Worm (Caenorhabditis elegans) whole organism, late embryonic: ENCODE results near the gene nhr-38.

Source experiments
- C38D4.7 ChIP-seq: fragments of 200-800 bp; sonication (Bioruptor generic); optimal IDR thresholded peaks from 2 replicates; lab custom pipeline; 2018; ENCODE audit warnings: mild to moderate bottlenecking, missing genetic modification characterization, moderate library complexity, missing compliant biosample characterization
- F13H6.1 ChIP-seq: sonication (generic microtip); optimal IDR thresholded peaks from 2 replicates; lab custom pipeline; 2016; ENCODE audit warnings: missing genetic modification characterization, missing compliant biosample characterization
- K02D7.2 ChIP-seq: sonication (generic microtip); optimal IDR thresholded peaks from 2 replicates; lab custom pipeline; 2017; ENCODE audit warnings: mild to moderate bottlenecking, missing genetic modification characterization, missing compliant biosample characterization
- ahr-1 ChIP-seq: sonication (generic microtip); optimal IDR thresholded peaks from 2 replicates; lab custom pipeline; 2016; ENCODE audit warnings: missing genetic modification characterization, missing compliant biosample characterization
- ama-1 ChIP-seq: fragments of 150-350 bp; optimal IDR thresholded peaks from 2 replicates; lab custom pipeline; 2014
- ceh-14 ChIP-seq: sonication (generic microtip); optimal IDR thresholded peaks from 2 replicates; lab custom pipeline; 2016; ENCODE audit warnings: missing genotype, missing genetic modification characterization, missing compliant biosample characterization
- ceh-18 ChIP-seq: sonication (generic microtip); optimal IDR thresholded peaks from 2 replicates; lab custom pipeline; 2016; ENCODE audit warnings: missing genetic modification characterization, missing compliant biosample characterization
- ceh-19 ChIP-seq: fragments of 200-800 bp; sonication (Bioruptor generic); optimal IDR thresholded peaks from 2 replicates; lab custom pipeline; 2018; ENCODE audit warnings: mild to moderate bottlenecking, missing genetic modification characterization, missing compliant biosample characterization
- ceh-2 ChIP-seq: sonication (generic microtip); optimal IDR thresholded peaks from 2 replicates; lab custom pipeline; 2016; ENCODE audit warnings: missing genotype, missing genetic modification characterization, missing compliant biosample characterization
- ceh-22 ChIP-seq: sonication (generic microtip); optimal IDR thresholded peaks from 2 replicates; lab custom pipeline; 2017; ENCODE audit warnings: missing biosample characterization, missing genetic modification characterization
- ceh-31 ChIP-seq: sonication (generic microtip); optimal IDR thresholded peaks from 2 replicates; lab custom pipeline; 2016; ENCODE audit warnings: missing genetic modification characterization, missing compliant biosample characterization
- ceh-34 ChIP-seq: sonication (generic microtip); optimal IDR thresholded peaks from 2 replicates; lab custom pipeline; 2016; ENCODE audit warnings: mild to moderate bottlenecking, missing genetic modification characterization, missing compliant biosample characterization
- che-1 ChIP-seq: sonication (generic microtip); optimal IDR thresholded peaks from 2 replicates; lab custom pipeline; 2016; ENCODE audit warnings: mild to moderate bottlenecking, missing genetic modification characterization, missing compliant biosample characterization
- dmd-4 ChIP-seq: sonication (generic microtip); optimal IDR thresholded peaks from 2 replicates; lab custom pipeline; 2016; ENCODE audit warnings: borderline replicate concordance, missing genetic modification characterization, missing compliant biosample characterization
- dve-1 ChIP-seq: sonication (generic microtip); optimal IDR thresholded peaks from 2 replicates; lab custom pipeline; 2017; ENCODE audit warnings: antibody characterized with exemption, mild to moderate bottlenecking, missing genetic modification characterization, missing compliant biosample characterization
- elt-2 ChIP-seq: sonication (generic microtip); optimal IDR thresholded peaks from 2 replicates; lab custom pipeline; 2016; ENCODE audit warnings: missing genetic modification reagents, missing genetic modification characterization, missing compliant biosample characterization
- eyg-1 ChIP-seq: sonication (generic microtip); optimal IDR thresholded peaks from 2 replicates; lab custom pipeline; 2016; ENCODE audit warnings: missing genotype, missing genetic modification characterization, missing compliant biosample characterization
- fax-1 ChIP-seq: sonication (generic microtip); optimal IDR thresholded peaks from 2 replicates; lab custom pipeline; 2016; ENCODE audit warnings: missing genotype, missing genetic modification characterization, missing compliant biosample characterization
- fkh-10 ChIP-seq: fragments of 150-350 bp; optimal IDR thresholded peaks from 2 replicates; lab custom pipeline; 2014; ENCODE audit warnings: missing biosample characterization, missing genetic modification reagents, missing genetic modification characterization
- fkh-6 ChIP-seq: sonication (generic microtip); optimal IDR thresholded peaks from 2 replicates; lab custom pipeline; 2016; ENCODE audit warnings: missing genetic modification characterization, missing compliant biosample characterization
- gmeb-2 ChIP-seq: sonication (generic microtip); optimal IDR thresholded peaks from 2 replicates; lab custom pipeline; 2016; ENCODE audit warnings: missing genetic modification characterization, inconsistent platforms, missing compliant biosample characterization
- hlh-13 ChIP-seq: fragments of 200-800 bp; sonication (Bioruptor generic); optimal IDR thresholded peaks from 2 replicates; lab custom pipeline; 2018; ENCODE audit warnings: mild to moderate bottlenecking, missing genetic modification characterization, missing compliant biosample characterization
- hlh-15 ChIP-seq: sonication (generic microtip); optimal IDR thresholded peaks from 2 replicates; lab custom pipeline; 2016; ENCODE audit warnings: missing genetic modification characterization, missing compliant biosample characterization
- hlh-30 ChIP-seq: sonication (generic microtip); optimal IDR thresholded peaks from 2 replicates; lab custom pipeline; 2017; ENCODE audit warnings: antibody characterized with exemption, missing genetic modification characterization, missing compliant biosample characterization; ENCODE audit not compliant: insufficient read depth
- hlh-8 ChIP-seq: sonication (generic microtip); optimal IDR thresholded peaks from 2 replicates; lab custom pipeline; 2016; ENCODE audit warnings: missing genotype, missing genetic modification characterization, missing compliant biosample characterization
- madf-2 ChIP-seq: sonication (generic microtip); optimal IDR thresholded peaks from 2 replicates; lab custom pipeline; 2017; ENCODE audit warnings: missing genetic modification characterization, missing compliant biosample characterization
- mec-3 ChIP-seq: sonication (generic microtip); optimal IDR thresholded peaks from 2 replicates; lab custom pipeline; 2016; ENCODE audit warnings: borderline replicate concordance, missing genetic modification characterization, missing compliant biosample characterization
- nfya-1 ChIP-seq: sonication (generic microtip); optimal IDR thresholded peaks from 2 replicates; lab custom pipeline; 2017; ENCODE audit warnings: missing genetic modification characterization, mild to moderate bottlenecking, missing compliant biosample characterization, antibody characterized with exemption, moderate library complexity
- nhr-11 ChIP-seq: fragments of 150-350 bp; optimal IDR thresholded peaks from 2 replicates; lab custom pipeline; 2014; ENCODE audit warnings: missing biosample characterization, missing genetic modification characterization
- nhr-232 ChIP-seq: sonication (generic microtip); optimal IDR thresholded peaks from 2 replicates; lab custom pipeline; 2016; ENCODE audit warnings: missing genetic modification characterization, missing compliant biosample characterization
- pat-9 ChIP-seq: fragments of 200-800 bp; sonication (Bioruptor generic); optimal IDR thresholded peaks from 2 replicates; lab custom pipeline; 2018; ENCODE audit warnings: mild to moderate bottlenecking, missing genetic modification characterization, moderate library complexity, missing compliant biosample characterization
- pax-1 ChIP-seq: fragments of 150-350 bp; optimal IDR thresholded peaks from 2 replicates; lab custom pipeline; 2014; ENCODE audit warnings: missing biosample characterization, missing genetic modification characterization
- pha-2 ChIP-seq: sonication (generic microtip); optimal IDR thresholded peaks from 2 replicates; lab custom pipeline; 2017; ENCODE audit warnings: mild to moderate bottlenecking, missing genetic modification characterization, missing compliant biosample characterization
- ref-2 ChIP-seq: sonication (generic microtip); optimal IDR thresholded peaks from 2 replicates; lab custom pipeline; 2016; ENCODE audit warnings: missing genetic modification characterization, missing compliant biosample characterization
- rnt-1 ChIP-seq: sonication (generic microtip); optimal IDR thresholded peaks from 2 replicates; lab custom pipeline; 2016; ENCODE audit warnings: missing genetic modification characterization, missing compliant biosample characterization
- sdc-2 ChIP-seq: sonication (generic microtip); optimal IDR thresholded peaks from 2 replicates; lab custom pipeline; 2016; ENCODE audit warnings: missing genotype, missing genetic modification characterization, missing compliant biosample characterization
- syd-9 ChIP-seq: sonication (generic microtip); optimal IDR thresholded peaks from 2 replicates; lab custom pipeline; 2016; ENCODE audit warnings: mild to moderate bottlenecking, missing genetic modification characterization, moderate library complexity, missing compliant biosample characterization
- tbx-2 ChIP-seq: sonication (generic microtip); optimal IDR thresholded peaks from 2 replicates; lab custom pipeline; 2016; ENCODE audit warnings: missing genetic modification characterization, missing compliant biosample characterization
- tbx-7 ChIP-seq: sonication (generic microtip); optimal IDR thresholded peaks from 2 replicates; lab custom pipeline; 2016; ENCODE audit warnings: missing genotype, missing genetic modification characterization, missing compliant biosample characterization
- unc-3 ChIP-seq, 2 experiments: fragments of 200-800 bp in 1 of 2; sonication (Bioruptor generic) in 1 of 2; sonication (generic microtip) in 1 of 2; conservative IDR thresholded peaks in 1 of 2; optimal IDR thresholded peaks in 1 of 2; 2 replicates each; pipeline versions ENCODE4 v1.3.6 to Lab custom; 2016 to 2022; ENCODE audit warnings: missing compliant biosample characterization in 2 of 2, missing genetic modification characterization in 2 of 2, missing genetic modification reagents in 1 of 2
- unc-42 ChIP-seq: sonication (generic microtip); optimal IDR thresholded peaks from 2 replicates; lab custom pipeline; 2016; ENCODE audit warnings: missing genotype, missing genetic modification characterization, missing compliant biosample characterization
- unc-55 ChIP-seq: sonication (generic microtip); optimal IDR thresholded peaks from 2 replicates; lab custom pipeline; 2017; ENCODE audit warnings: missing biosample characterization, missing genetic modification reagents, missing genetic modification characterization

Gene nhr-38

DNA sequence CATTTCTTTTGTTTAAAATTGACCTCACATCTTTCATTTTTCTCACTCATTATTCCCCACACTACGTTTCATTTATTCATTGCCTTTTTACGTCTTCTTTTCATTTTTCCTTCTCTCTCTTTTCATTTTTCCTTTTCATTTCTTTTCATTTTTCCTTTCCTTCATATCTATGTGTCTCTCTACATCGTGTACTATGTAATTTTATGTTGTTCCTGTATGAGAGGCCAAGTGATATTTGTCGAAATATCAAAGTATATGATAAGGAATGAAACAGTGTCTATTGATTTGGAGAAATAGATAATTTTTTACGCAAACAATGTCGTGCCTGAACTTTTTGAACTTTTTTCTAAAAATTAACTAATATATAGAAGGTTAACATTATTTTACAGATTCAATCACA lies 6.5 kb downstream of the nhr-38 start:
- no peak for TF ChIP-seq nhr-11 (tag; lab: Kevin White, UChicago)
- TF ChIP-seq elt-2 (tag; lab: Kevin White, UChicago), result peak; percentile 33
- no peak for TF ChIP-seq madf-2 (tag; lab: Kevin White, UChicago)
- TF ChIP-seq, all 69 proteins: peak for 1

DNA sequence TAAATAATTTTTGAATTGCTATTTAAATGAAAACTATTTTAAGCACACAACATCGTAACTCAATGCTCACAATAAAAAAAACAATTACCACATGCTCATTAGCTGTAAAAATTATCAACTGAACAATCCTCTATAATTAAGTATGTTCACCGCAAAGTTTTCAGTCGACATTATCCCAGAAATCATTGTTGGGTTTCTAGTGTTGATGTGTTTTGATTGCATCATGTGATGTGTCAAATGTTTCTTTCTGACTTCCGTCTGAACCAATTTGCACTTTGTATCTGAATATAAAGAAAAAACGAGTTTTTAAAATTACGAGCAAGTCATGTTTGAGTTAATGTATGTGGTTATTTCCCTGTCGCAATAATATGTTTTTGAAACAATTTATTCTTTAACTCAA lies 7.9 kb downstream of the nhr-38 start:
- no peak for TF ChIP-seq mec-3 (tag; lab: Kevin White, UChicago)
- no peak for TF ChIP-seq tbx-2 (tag; lab: Kevin White, UChicago)
- TF ChIP-seq sdc-2, result no peak
- TF ChIP-seq K02D7.2 (tag; lab: Kevin White, UChicago), result no peak
- no peak for TF ChIP-seq fkh-10
- no peak for TF ChIP-seq hlh-13 (GFP tag; lab: Kevin White, UChicago)
- TF ChIP-seq ceh-2 (tag; lab: Kevin White, UChicago), result no peak
- no peak for TF ChIP-seq hlh-30 (tag; lab: Kevin White, UChicago)
- TF ChIP-seq nhr-232 (tag; lab: Kevin White, UChicago), result no peak
- no peak for TF ChIP-seq gmeb-2 (tag; lab: Kevin White, UChicago)
- TF ChIP-seq, all 69 proteins: peak for 0

DNA sequence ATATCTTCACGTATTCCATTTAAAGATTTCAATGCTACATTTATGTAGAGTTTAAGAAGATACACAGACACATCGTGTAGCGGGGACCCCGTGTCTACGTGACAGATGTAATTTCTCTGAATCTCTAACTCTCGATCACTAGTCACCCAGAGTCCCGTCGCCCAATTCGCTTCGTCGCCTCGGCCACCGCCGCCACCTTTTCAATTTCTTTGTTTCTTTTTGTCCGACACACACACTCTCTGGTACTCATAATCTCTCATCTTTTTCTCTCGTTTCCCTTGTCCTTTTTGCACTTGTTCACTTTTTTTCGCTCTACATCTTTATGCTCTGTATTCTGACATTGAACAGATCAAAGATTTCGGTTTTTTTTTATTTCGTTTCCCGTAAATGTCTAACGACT lies 8.4 kb downstream of the nhr-38 start:
- TF ChIP-seq C38D4.7 (GFP tag; lab: Kevin White, UChicago) (no peak), dmd-4 (no peak), hlh-8 (tag; lab: Kevin White, UChicago) (peak; percentile 49), F13H6.1 (tag; lab: Kevin White, UChicago) (peak; percentile 17), nfya-1 (tag; lab: Kevin White, UChicago) (peak; percentile 77), tbx-2 (tag; lab: Kevin White, UChicago) (peak; percentile 73), ceh-18 (peak; percentile 87), unc-42 (no peak), ceh-14 (tag; lab: Kevin White, UChicago) (peak; percentile 12), unc-3 (GFP tag; conservative IDR thresholded peaks at IDR 0.05; lab: Robert Waterston, UW) (no peak), unc-3 (tag; optimal IDR thresholded peaks at IDR 0.05; lab: Kevin White, UChicago) (no peak), pat-9 (peak; percentile 3), fkh-10 (no peak), ceh-19 (GFP tag; lab: Kevin White, UChicago) (no peak), ceh-31 (tag; lab: Kevin White, UChicago) (peak; percentile 69), ceh-22 (tag; lab: Kevin White, UChicago) (no peak), rnt-1 (peak; percentile 66), unc-55 (GFP tag; lab: Kevin White, UChicago) (peak; percentile 64), dve-1 (tag; lab: Kevin White, UChicago) (peak; percentile 69), eyg-1 (no peak), syd-9 (tag; lab: Kevin White, UChicago) (peak; percentile 22), fax-1 (no peak), tbx-7 (no peak), pha-2 (tag; lab: Kevin White, UChicago) (no peak), ceh-34 (tag; lab: Kevin White, UChicago) (peak; percentile 19), ahr-1 (no peak)

DNA sequence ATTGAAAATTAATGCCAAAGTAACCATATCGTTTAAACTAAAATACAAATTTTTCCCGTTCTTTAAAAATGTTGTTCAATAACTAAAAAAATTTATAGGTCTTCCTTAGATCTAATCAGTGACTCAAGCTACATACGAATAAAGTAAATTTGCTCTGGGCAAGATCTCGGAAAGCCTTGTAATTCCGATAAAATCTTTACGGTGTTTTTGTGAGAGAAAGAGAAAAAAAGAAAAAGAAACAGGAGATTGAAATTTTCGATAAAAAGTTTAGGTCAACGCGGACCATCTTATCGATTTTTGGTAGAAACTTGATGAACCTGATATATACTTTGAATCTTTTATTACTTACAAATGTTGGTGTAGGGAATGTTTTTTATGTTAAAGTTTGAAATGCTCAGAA lies 13.2 kb downstream of the nhr-38 start:
- no peak for TF ChIP-seq unc-3 (GFP tag; conservative IDR thresholded peaks at IDR 0.05; lab: Robert Waterston, UW)
- TF ChIP-seq unc-3 (tag; optimal IDR thresholded peaks at IDR 0.05; lab: Kevin White, UChicago), result no peak
- no peak for TF ChIP-seq che-1 (tag; lab: Kevin White, UChicago)
- no peak for TF ChIP-seq hlh-8 (tag; lab: Kevin White, UChicago)
- no peak for TF ChIP-seq ama-1 (lab: Kevin White, UChicago)
- no peak for TF ChIP-seq nhr-232 (tag; lab: Kevin White, UChicago)
- no peak for TF ChIP-seq ref-2 (tag; lab: Kevin White, UChicago)
- no peak for TF ChIP-seq ceh-31 (tag; lab: Kevin White, UChicago)
- TF ChIP-seq pax-1 (tag; lab: Kevin White, UChicago), result no peak
- no peak for TF ChIP-seq hlh-15 (tag; lab: Kevin White, UChicago)
- no peak for TF ChIP-seq syd-9 (tag; lab: Kevin White, UChicago)
- no peak for TF ChIP-seq hlh-13 (GFP tag; lab: Kevin White, UChicago)
- no peak for TF ChIP-seq ceh-18
- TF ChIP-seq nhr-11 (tag; lab: Kevin White, UChicago), result no peak
- TF ChIP-seq fkh-6, result no peak
- TF ChIP-seq mec-3 (tag; lab: Kevin White, UChicago), result no peak
